Fruit fly (Drosophila melanogaster) whole organism, embryonic: ENCODE measurements around the gene ClpP.
A peak's percentile ranks its signal among the peaks of the same experiment; 100 is the strongest.

Source experiments
- Asciz ChIP-seq: fragments of 200-800 bp; sonication (Bioruptor generic); optimal IDR thresholded peaks from 2 replicates; lab custom pipeline; 2017; ENCODE audit warnings: missing biosample characterization, mild to moderate bottlenecking, missing genetic modification characterization, missing genetic modification reagents
- Bdp1 ChIP-seq: fragments of 200-800 bp; sonication (Bioruptor generic); optimal IDR thresholded peaks from 3 replicates; lab custom pipeline; 2016; ENCODE audit warnings: missing biosample characterization, missing genetic modification characterization
- C15 ChIP-seq: fragments of 200-800 bp; sonication (Bioruptor generic); IDR thresholded peaks from 3 replicates; pipeline ENCODE4 v1.3.6; 2022; ENCODE audit warnings: missing biosample characterization, missing genetic modification characterization
- CG10267 ChIP-seq: fragments of 200-800 bp; sonication (Bioruptor generic); optimal IDR thresholded peaks from 2 replicates; lab custom pipeline; 2018; ENCODE audit warnings: missing biosample characterization, mild to moderate bottlenecking, missing genetic modification characterization, moderate library complexity
- CG10979 ChIP-seq: fragments of 200-800 bp; sonication (Bioruptor generic); optimal IDR thresholded peaks from 2 replicates; lab custom pipeline; 2018; ENCODE audit warnings: missing biosample characterization, mild to moderate bottlenecking, missing genetic modification characterization, moderate library complexity
- CG11560 ChIP-seq: fragments of 200-800 bp; sonication (Bioruptor generic); IDR thresholded peaks from 3 replicates; pipeline ENCODE4 v1.3.6; 2022; ENCODE audit warnings: missing biosample characterization, missing genetic modification characterization
- CG12071 ChIP-seq: fragments of 200-800 bp; sonication (Bioruptor generic); optimal IDR thresholded peaks from 3 replicates; lab custom pipeline; 2018; ENCODE audit warnings: missing biosample characterization, mild to moderate bottlenecking, missing genetic modification characterization
- CG12744 ChIP-seq: fragments of 200-800 bp; sonication (Bioruptor generic); optimal IDR thresholded peaks from 2 replicates; lab custom pipeline; 2016; ENCODE audit warnings: missing biosample characterization, missing genetic modification characterization
- CG13296 ChIP-seq: fragments of 200-800 bp; sonication (Bioruptor generic); optimal IDR thresholded peaks from 3 replicates; lab custom pipeline; 2018; ENCODE audit warnings: missing biosample characterization, mild to moderate bottlenecking, missing genetic modification characterization
- CG13775 ChIP-seq: fragments of 200-800 bp; sonication (Bioruptor generic); optimal IDR thresholded peaks from 3 replicates; lab custom pipeline; 2017; ENCODE audit warnings: missing biosample characterization, mild to moderate bottlenecking, missing genetic modification characterization
- CG13894 ChIP-seq: fragments of 200-800 bp; sonication (Bioruptor generic); optimal IDR thresholded peaks from 3 replicates; lab custom pipeline; 2018; ENCODE audit warnings: missing biosample characterization, mild to moderate bottlenecking, missing genetic modification characterization, moderate library complexity
- CG14667 ChIP-seq: fragments of 200-800 bp; sonication (Bioruptor generic); IDR thresholded peaks from 2 replicates; pipeline ENCODE4 v1.3.6; 2022; ENCODE audit warnings: missing biosample characterization, missing genetic modification characterization
- CG14860 ChIP-seq: fragments of 200-800 bp; sonication (Bioruptor generic); IDR thresholded peaks from 3 replicates; pipeline ENCODE4 v1.3.6; 2022; ENCODE audit warnings: missing biosample characterization, missing genetic modification characterization; ENCODE audit not compliant: partially characterized antibody
- CG17802 ChIP-seq: fragments of 200-800 bp; sonication (Bioruptor generic); optimal IDR thresholded peaks from 2 replicates; lab custom pipeline; 2018; ENCODE audit warnings: missing biosample characterization, mild to moderate bottlenecking, missing genetic modification characterization, moderate library complexity
- CG2116 ChIP-seq: fragments of 200-800 bp; sonication (Bioruptor generic); optimal IDR thresholded peaks from 3 replicates; lab custom pipeline; 2018; ENCODE audit warnings: missing biosample characterization, mild to moderate bottlenecking, missing genetic modification characterization
- CG32767 ChIP-seq: fragments of 200-800 bp; sonication (Bioruptor generic); IDR thresholded peaks from 2 replicates; pipeline ENCODE4 v1.3.6; 2022; ENCODE audit warnings: missing biosample characterization, missing genetic modification characterization
- CG3995 ChIP-seq: fragments of 200-800 bp; sonication (Bioruptor generic); optimal IDR thresholded peaks from 3 replicates; lab custom pipeline; 2016; ENCODE audit warnings: missing biosample characterization, missing genetic modification characterization
- CG4617 ChIP-seq: fragments of 200-800 bp; sonication (Bioruptor generic); optimal IDR thresholded peaks from 3 replicates; lab custom pipeline; 2016; ENCODE audit warnings: missing biosample characterization, missing genetic modification characterization, borderline replicate concordance
- CG6765 ChIP-seq: fragments of 200-800 bp; sonication (Bioruptor generic); optimal IDR thresholded peaks from 3 replicates; lab custom pipeline; 2017; ENCODE audit warnings: missing biosample characterization, mild to moderate bottlenecking, missing genetic modification characterization
- CG7839 ChIP-seq: fragments of 200-800 bp; sonication (Bioruptor generic); optimal IDR thresholded peaks from 3 replicates; lab custom pipeline; 2018; ENCODE audit warnings: missing biosample characterization, mild to moderate bottlenecking, missing genetic modification characterization, moderate library complexity
- CG7963 ChIP-seq: fragments of 200-800 bp; sonication (Bioruptor generic); IDR thresholded peaks from 3 replicates; pipeline ENCODE4 v1.3.6; 2022; ENCODE audit warnings: missing biosample characterization, missing genetic modification characterization; ENCODE audit not compliant: partially characterized antibody
- CG8924 ChIP-seq: fragments of 200-800 bp; optimal IDR thresholded peaks from 3 replicates; lab custom pipeline; 2019; ENCODE audit warnings: missing biosample characterization, mild to moderate bottlenecking, missing genetic modification characterization, moderate library complexity
- CG9817 ChIP-seq: fragments of 200-800 bp; sonication (Bioruptor generic); optimal IDR thresholded peaks from 2 replicates; lab custom pipeline; 2018; ENCODE audit warnings: missing biosample characterization, mild to moderate bottlenecking, missing genetic modification characterization, moderate library complexity
- D ChIP-seq, 2 experiments: fragments of 200-800 bp in 1 of 2; fragments of >200 bp in 1 of 2; sonication (Bioruptor generic) in 1 of 2; optimal IDR thresholded peaks; 2 replicates in 1 of 2; 3 replicates in 1 of 2; lab custom pipeline; 2017; ENCODE audit warnings: mild to moderate bottlenecking in 1 of 2, missing biosample characterization in 1 of 2, missing genetic modification characterization in 1 of 2, missing genetic modification reagents in 1 of 2
- Dfd ChIP-seq, 2 experiments: fragments of >200 bp; optimal IDR thresholded peaks; 2 replicates each; lab custom pipeline; 2017; ENCODE audit warnings: missing biosample characterization in 2 of 2, missing genetic modification characterization in 2 of 2
- Doc3 ChIP-seq: fragments of 200-800 bp; sonication (Bioruptor generic); IDR thresholded peaks from 3 replicates; pipeline ENCODE4 v1.3.6; 2022; ENCODE audit warnings: missing biosample characterization, missing genetic modification characterization; ENCODE audit not compliant: partially characterized antibody
- Dp ChIP-seq: fragments of 200-800 bp; sonication (Bioruptor generic); optimal IDR thresholded peaks from 2 replicates; lab custom pipeline; 2018; ENCODE audit warnings: missing biosample characterization, mild to moderate bottlenecking, missing genetic modification characterization, moderate library complexity
- Dref ChIP-seq: fragments of 200-800 bp; sonication (Bioruptor generic); IDR thresholded peaks from 2 replicates; pipeline ENCODE4 v1.3.6; 2022; ENCODE audit warnings: missing biosample characterization, missing genetic modification characterization
- amos ChIP-seq: fragments of 200-800 bp; sonication (Bioruptor generic); IDR thresholded peaks from 2 replicates; pipeline ENCODE4 v1.3.6; 2022; ENCODE audit warnings: missing biosample characterization, missing genetic modification characterization; ENCODE audit not compliant: partially characterized antibody
- cg ChIP-seq: fragments of 200-800 bp; sonication (Bioruptor generic); optimal IDR thresholded peaks from 3 replicates; lab custom pipeline; 2019; ENCODE audit warnings: missing biosample characterization, mild to moderate bottlenecking, missing genetic modification characterization, moderate library complexity
- chinmo ChIP-seq: fragments of 200-800 bp; sonication (Bioruptor generic); IDR thresholded peaks from 4 replicates; pipeline ENCODE4 v1.3.6; 2022; ENCODE audit warnings: missing biosample characterization, missing genetic modification characterization; ENCODE audit not compliant: partially characterized antibody
- dm ChIP-seq: fragments of 200-800 bp; sonication (Bioruptor generic); optimal IDR thresholded peaks from 3 replicates; lab custom pipeline; 2016; ENCODE audit warnings: missing biosample characterization, missing genetic modification characterization
- dpn ChIP-seq, 2 experiments: fragments of 200-800 bp; sonication (Bioruptor generic); optimal IDR thresholded peaks; 3 replicates each; lab custom pipeline; 2016; ENCODE audit warnings: missing biosample characterization in 2 of 2, missing genetic modification characterization in 2 of 2
- fd3F ChIP-seq: fragments of 200-800 bp; sonication (Bioruptor generic); optimal IDR thresholded peaks from 2 replicates; lab custom pipeline; 2018; ENCODE audit warnings: missing biosample characterization, mild to moderate bottlenecking, missing genetic modification characterization, moderate library complexity
- hbn ChIP-seq: fragments of 200-800 bp; sonication (Bioruptor generic); IDR thresholded peaks from 2 replicates; pipeline ENCODE4 v1.3.6; 2022; ENCODE audit warnings: missing biosample characterization, missing genetic modification characterization; ENCODE audit not compliant: partially characterized antibody
- nau ChIP-seq: fragments of 200-800 bp; sonication (Bioruptor generic); optimal IDR thresholded peaks from 3 replicates; lab custom pipeline; 2017; ENCODE audit warnings: missing biosample characterization, mild to moderate bottlenecking, missing genetic modification characterization, missing genetic modification reagents
- nmo ChIP-seq: fragments of 200-800 bp; sonication (Bioruptor generic); optimal IDR thresholded peaks from 2 replicates; lab custom pipeline; 2018; ENCODE audit warnings: missing biosample characterization, mild to moderate bottlenecking, missing genetic modification characterization, moderate library complexity
- phol ChIP-seq: fragments of 200-800 bp; sonication (Bioruptor generic); optimal IDR thresholded peaks from 3 replicates; lab custom pipeline; 2018; ENCODE audit warnings: missing biosample characterization, mild to moderate bottlenecking, missing genetic modification characterization, moderate library complexity
- pita ChIP-seq: fragments of 200-800 bp; sonication (Bioruptor generic); optimal IDR thresholded peaks from 2 replicates; lab custom pipeline; 2017; ENCODE audit warnings: missing biosample characterization, mild to moderate bottlenecking, missing genetic modification characterization
- psq ChIP-seq: fragments of 200-800 bp; sonication (Bioruptor generic); optimal IDR thresholded peaks from 2 replicates; lab custom pipeline; 2017; ENCODE audit warnings: missing biosample characterization, missing genetic modification characterization
- rib ChIP-seq: fragments of 200-800 bp; sonication (Bioruptor generic); IDR thresholded peaks from 2 replicates; pipeline ENCODE4 v1.3.6; 2022; ENCODE audit warnings: missing biosample characterization, missing genetic modification characterization
- sens ChIP-seq: fragments of 200-800 bp; sonication (Bioruptor generic); peaks from one replicate; lab custom pipeline; 2016; ENCODE audit warnings: missing biosample characterization, missing genetic modification characterization
- sim ChIP-seq: fragments of 200-800 bp; sonication (Bioruptor generic); IDR thresholded peaks from 2 replicates; pipeline ENCODE4 v1.3.6; 2022; ENCODE audit warnings: missing biosample characterization, missing genetic modification characterization
- sr ChIP-seq: fragments of 200-800 bp; sonication (Bioruptor generic); IDR thresholded peaks from 3 replicates; pipeline ENCODE4 v1.3.6; 2022; ENCODE audit warnings: missing biosample characterization, missing genetic modification characterization
- tna ChIP-seq: fragments of 200-800 bp; sonication (Bioruptor generic); IDR thresholded peaks from 2 replicates; pipeline ENCODE4 v1.3.6; 2022; ENCODE audit warnings: missing biosample characterization, missing genetic modification characterization; ENCODE audit not compliant: partially characterized antibody
- trem ChIP-seq: fragments of 200-800 bp; optimal IDR thresholded peaks from 3 replicates; lab custom pipeline; 2019; ENCODE audit warnings: missing biosample characterization, mild to moderate bottlenecking, missing genetic modification characterization, moderate library complexity
- unc-4 ChIP-seq: fragments of 200-800 bp; sonication (Bioruptor generic); IDR thresholded peaks from 2 replicates; pipeline ENCODE4 v1.3.6; 2022; ENCODE audit warnings: missing biosample characterization, missing genetic modification characterization; ENCODE audit not compliant: partially characterized antibody
- wek ChIP-seq: fragments of 200-800 bp; sonication (Bioruptor generic); optimal IDR thresholded peaks from 3 replicates; lab custom pipeline; 2018; ENCODE audit warnings: missing biosample characterization, mild to moderate bottlenecking, missing genetic modification characterization, moderate library complexity

ClpP gene

DNA sequence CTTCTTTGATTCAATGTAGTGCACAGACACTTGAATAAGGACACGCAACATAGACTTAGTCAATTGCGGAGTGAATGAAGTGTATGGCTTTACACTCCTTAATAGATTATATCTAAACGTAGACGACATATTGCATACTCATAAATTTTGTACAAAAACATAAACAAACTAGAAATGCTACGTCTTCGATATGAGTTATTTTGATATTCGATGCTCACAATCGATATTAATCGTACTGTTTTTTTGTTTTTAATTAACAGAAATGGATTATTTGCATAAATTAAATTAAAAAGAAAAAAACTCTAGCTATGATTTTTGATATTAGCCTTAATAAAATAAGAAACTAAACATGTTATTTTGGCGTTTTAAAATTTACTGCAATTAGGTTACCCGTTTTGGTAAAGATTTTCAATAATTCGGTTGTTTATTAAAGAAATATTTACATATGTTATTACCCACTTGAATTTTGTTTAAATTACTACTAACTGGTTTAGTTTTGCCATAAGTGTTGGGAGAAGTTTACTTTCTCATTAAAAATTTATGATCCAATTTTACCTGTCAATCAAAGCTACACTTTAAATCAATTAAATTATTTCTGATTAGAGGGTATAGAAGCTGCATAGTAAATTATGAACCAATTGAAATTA lies 48.5 kb downstream of the ClpP start, which contains the start of the genes CG17768, LSm-4 and Ir31a (continued):
- TF ChIP-seq rib (GFP tag; lab: Robert Waterston, UW) (no peak), Asciz (no peak), unc-4 (GFP tag; lab: Robert Waterston, UW) (peak; percentile 83), CG17802 (tag; lab: Kevin White, UChicago) (no peak), hbn (GFP tag; lab: Robert Waterston, UW) (peak; percentile 84), CG3995 (GFP tag; lab: Kevin White, UChicago) (peak; percentile 15), CG12744 (GFP tag; lab: Kevin White, UChicago) (no peak), dm (GFP tag; lab: Kevin White, UChicago) (no peak), CG13894 (no peak), pita (no peak), dpn (GFP tag; optimal IDR thresholded peaks at IDR 0.05; lab: Kevin White, UChicago) (no peak), tna (peak; percentile 45; the same call in 1 of the 2 replicates), CG10267 (tag; lab: Kevin White, UChicago) (peak; percentile 1), C15 (GFP tag; lab: Robert Waterston, UW) (no peak), CG32767 (GFP tag; lab: Robert Waterston, UW) (no peak), cg (GFP tag; lab: Kevin White, UChicago) (no peak), Doc3 (peak; percentile 88), trem (tag; lab: Kevin White, UChicago) (no peak), Dfd (GFP tag; optimal IDR thresholded peaks at IDR 0.05; lab: Kevin White, UChicago) (no peak), CG11560 (tag; lab: Robert Waterston, UW) (no peak), nau (GFP tag; lab: Kevin White, UChicago) (no peak), phol (tag; lab: Kevin White, UChicago) (peak; percentile 11), psq (no peak), sens (peak; percentile 22), CG7963 (peak; percentile 39; the same call in 1 of the 3 replicates), sim (GFP tag; lab: Robert Waterston, UW) (no peak), chinmo (GFP tag; lab: Robert Waterston, UW) (no peak), CG14667 (GFP tag; lab: Robert Waterston, UW) (no peak), CG6765 (GFP tag; lab: Kevin White, UChicago) (no peak), CG9817 (tag; lab: Kevin White, UChicago) (no peak), CG12071 (GFP tag; lab: Kevin White, UChicago) (no peak), CG14860 (GFP tag; lab: Robert Waterston, UW) (peak; percentile 68), nmo (GFP tag; lab: Kevin White, UChicago) (peak; percentile 2), D (optimal IDR thresholded peaks at IDR 0.05; lab: Kevin White, UChicago) (no peak), D (GFP tag; optimal IDR thresholded peaks at IDR 0.05; lab: Kevin White, UChicago) (no peak), CG2116 (GFP tag; lab: Kevin White, UChicago) (peak; percentile 26), CG13775 (GFP tag; lab: Kevin White, UChicago) (no peak), CG4617 (GFP tag; lab: Kevin White, UChicago) (peak; percentile 40), CG10979 (tag; lab: Kevin White, UChicago) (no peak), sr (GFP tag; lab: Robert Waterston, UW) (no peak), fd3F (GFP tag; lab: Kevin White, UChicago) (no peak), CG13296 (GFP tag; lab: Kevin White, UChicago) (no peak), wek (GFP tag; lab: Kevin White, UChicago) (no peak), Bdp1 (GFP tag; lab: Kevin White, UChicago) (no peak), amos (GFP tag; lab: Robert Waterston, UW) (peak; percentile 83; the same call in 1 of the 2 replicates), Dp (GFP tag; lab: Kevin White, UChicago) (no peak), CG7839 (tag; lab: Kevin White, UChicago) (no peak), Dref (peak; percentile 66), CG8924 (peak; percentile 25)
